Worm (Caenorhabditis elegans): ENCODE data around the gene rsa-2.

DNA sequence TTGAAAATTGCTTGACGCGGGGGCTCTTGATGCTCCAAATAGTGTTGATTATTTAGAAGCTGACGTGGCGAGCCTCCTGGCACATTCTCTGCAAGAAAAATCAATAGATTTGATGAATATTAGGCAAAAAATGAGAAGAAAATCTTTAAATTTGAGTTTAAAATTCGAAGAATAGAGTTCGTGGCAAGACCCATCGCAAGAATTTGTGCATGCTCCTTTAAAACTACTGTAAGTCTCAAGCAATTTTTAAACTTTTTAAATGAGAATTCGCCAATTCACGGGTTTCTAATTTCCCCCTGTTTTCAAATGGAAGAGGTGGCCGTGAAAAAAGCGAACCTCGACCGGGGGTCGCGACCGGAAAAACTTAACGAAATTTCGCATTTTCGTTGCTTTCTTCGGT lies 50.6 kb downstream of the rsa-2 start:
- TF ChIP-seq Y67H2A.10 (GFP tag; conservative IDR thresholded peaks at IDR 0.05): no peak
- no peak for TF ChIP-seq sptf-2 (GFP tag; optimal IDR thresholded peaks at IDR 0.05)
- TF ChIP-seq attf-3 (GFP tag; conservative IDR thresholded peaks at IDR 0.05): no peak
- TF ChIP-seq snpc-4 (GFP tag; optimal IDR thresholded peaks at IDR 0.05): no peak
- TF ChIP-seq snpc-4 (tag; optimal IDR thresholded peaks at IDR 0.05): no peak
- no peak for TF ChIP-seq him-1 (tag; optimal IDR thresholded peaks at IDR 0.05)
- TF ChIP-seq T26A5.8 (tag; optimal IDR thresholded peaks at IDR 0.05): no peak
- no peak for TF ChIP-seq unc-62 (GFP tag; optimal IDR thresholded peaks at IDR 0.05)
- no peak for TF ChIP-seq ama-1 (optimal IDR thresholded peaks at IDR 0.05)
- no peak for TF ChIP-seq ama-1 (GFP tag; optimal IDR thresholded peaks at IDR 0.05)
- TF ChIP-seq nfyb-1 (GFP tag; IDR thresholded peaks at IDR 0.05): no peak
- TF ChIP-seq ets-4 (GFP tag; optimal IDR thresholded peaks at IDR 0.05): no peak
- no peak for TF ChIP-seq hmg-20 (GFP tag; IDR thresholded peaks at IDR 0.05)
